Fruit fly (Drosophila melanogaster): ENCODE results near the gene CG43783.

DNA sequence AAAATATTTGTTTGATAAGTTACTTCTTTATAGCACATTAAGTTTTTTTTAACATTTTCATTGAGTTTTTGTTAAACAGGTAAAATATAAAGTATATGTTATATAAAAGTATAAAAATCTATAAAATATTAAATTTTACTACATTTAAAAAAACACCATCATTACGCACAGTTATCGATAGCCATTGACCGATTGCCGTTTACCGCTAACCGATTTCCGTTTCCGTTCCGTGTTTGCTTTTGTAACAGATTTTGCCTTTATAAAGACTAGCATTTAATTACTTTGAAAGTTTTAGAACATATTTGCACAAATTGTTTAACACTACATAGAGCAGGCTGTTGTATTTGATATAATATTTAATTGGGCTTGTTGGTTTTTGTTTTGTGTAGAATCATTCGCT, 14.4 kb downstream of the CG43783 start:
- TF ChIP-seq CG7368 (GFP tag; optimal IDR thresholded peaks at IDR 0.05) (no peak), CG6854 (GFP tag; optimal IDR thresholded peaks at IDR 0.05) (no peak), lz (GFP tag; optimal IDR thresholded peaks at IDR 0.05) (no peak), vri (GFP tag; optimal IDR thresholded peaks at IDR 0.05) (no peak), CG6276 (GFP tag; optimal IDR thresholded peaks at IDR 0.05) (no peak), Sox102F (GFP tag; optimal IDR thresholded peaks at IDR 0.05) (no peak), Met (GFP tag; optimal IDR thresholded peaks at IDR 0.05) (no peak), Blimp-1 (GFP tag; optimal IDR thresholded peaks at IDR 0.05) (no peak)

Measured in whole organism, prepupa.